Fruit fly (Drosophila melanogaster) whole organism, embryonic: ENCODE results near the gene CG7546.

ENCODE experiments used
- CG13624 ChIP-seq: fragments of 200-800 bp; sonication (Bioruptor generic); optimal IDR thresholded peaks from 2 replicates; lab custom pipeline; 2016; ENCODE audit warnings: missing biosample characterization, missing genetic modification characterization
- CG30020 ChIP-seq: fragments of 200-800 bp; optimal IDR thresholded peaks from 2 replicates; lab custom pipeline; 2019; ENCODE audit warnings: missing biosample characterization, mild to moderate bottlenecking, missing genetic modification characterization, moderate library complexity
- CG4404 ChIP-seq: fragments of 200-800 bp; sonication (Bioruptor generic); IDR thresholded peaks from 2 replicates; pipeline ENCODE4 v1.3.6; 2022; ENCODE audit warnings: missing biosample characterization, missing genetic modification characterization
- CG6654 ChIP-seq: fragments of 200-800 bp; sonication (Bioruptor generic); optimal IDR thresholded peaks from 2 replicates; lab custom pipeline; 2017; ENCODE audit warnings: missing biosample characterization, mild to moderate bottlenecking, missing genetic modification characterization
- CG6683 ChIP-seq: fragments of 200-800 bp; sonication (Bioruptor generic); optimal IDR thresholded peaks from 2 replicates; lab custom pipeline; 2017; ENCODE audit warnings: missing biosample characterization, mild to moderate bottlenecking, missing genetic modification characterization, missing genetic modification reagents
- CG7928 ChIP-seq: fragments of 200-800 bp; sonication (Bioruptor generic); optimal IDR thresholded peaks from 2 replicates; lab custom pipeline; 2017; ENCODE audit warnings: missing biosample characterization, mild to moderate bottlenecking, missing genetic modification characterization
- CG7963 ChIP-seq: fragments of 200-800 bp; sonication (Bioruptor generic); IDR thresholded peaks from 3 replicates; pipeline ENCODE4 v1.3.6; 2022; ENCODE audit warnings: missing biosample characterization, missing genetic modification characterization; ENCODE audit not compliant: partially characterized antibody
- CTCF ChIP-seq: fragments of 200-800 bp; sonication (Bioruptor generic); optimal IDR thresholded peaks from 2 replicates; lab custom pipeline; 2017; ENCODE audit warnings: missing biosample characterization, mild to moderate bottlenecking, missing genetic modification characterization, moderate library complexity
- stc ChIP-seq: fragments of 200-800 bp; sonication (Bioruptor generic); IDR thresholded peaks from 2 replicates; pipeline ENCODE4 v1.3.6; 2022; ENCODE audit warnings: missing biosample characterization, missing genetic modification characterization

DNA sequence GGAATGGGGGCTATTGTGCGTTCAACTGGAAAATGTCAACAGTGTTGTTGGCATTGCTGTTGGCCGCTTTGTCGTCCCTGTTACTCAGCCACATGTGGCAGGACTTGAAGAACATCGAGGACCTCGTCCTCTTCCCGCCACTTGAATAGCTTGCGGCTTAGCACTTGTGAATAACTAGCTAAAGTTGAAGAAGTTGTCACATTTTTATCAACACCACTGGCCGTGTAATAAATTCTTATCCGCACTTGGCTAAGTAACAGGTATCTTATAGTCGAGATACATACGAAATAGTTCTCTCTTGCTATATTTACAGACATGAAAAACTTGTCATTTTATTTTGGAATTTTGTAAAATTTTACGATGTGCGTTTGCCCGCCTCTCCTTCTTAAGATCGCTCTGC, 35.5 kb upstream of the CG7546 start, which contains the start of gene CG43292:
- TF ChIP-seq CG4404 (GFP tag; lab: Robert Waterston, UW) = no peak
- no peak for TF ChIP-seq CG13624 (GFP tag; lab: Kevin White, UChicago)
- TF ChIP-seq CG6683 (GFP tag; lab: Kevin White, UChicago) = no peak
- no peak for TF ChIP-seq CG7928 (GFP tag; lab: Kevin White, UChicago)
- no peak for TF ChIP-seq CG6654
- no peak for TF ChIP-seq CG30020 (tag; lab: Kevin White, UChicago)
- TF ChIP-seq CG7963 = no peak
- TF ChIP-seq stc (GFP tag; lab: Robert Waterston, UW) = no peak
- no peak for TF ChIP-seq CTCF (GFP tag; lab: Kevin White, UChicago)
